Worm (Caenorhabditis elegans) whole organism, L3 larva: Measurements from ENCODE around the gene rpia-1.

Experiments
- aly-2 ChIP-seq: fragments of 150-350 bp; optimal IDR thresholded peaks from 2 replicates; lab custom pipeline; 2014; ENCODE audit warnings: missing biosample characterization, missing genetic modification characterization
- ama-1 ChIP-seq: fragments of 150-350 bp; optimal IDR thresholded peaks from 2 replicates; lab custom pipeline; 2018
- ceh-9 ChIP-seq: sonication (generic microtip); optimal IDR thresholded peaks from 2 replicates; lab custom pipeline; 2018; ENCODE audit warnings: missing biosample characterization, missing genetic modification characterization
- egl-27 ChIP-seq: sonication (generic microtip); optimal IDR thresholded peaks from 4 replicates; lab custom pipeline; 2017; ENCODE audit warnings: missing biosample characterization, missing genetic modification reagents, missing genetic modification characterization
- fkh-10 ChIP-seq: sonication (generic microtip); optimal IDR thresholded peaks from 2 replicates; lab custom pipeline; 2017; ENCODE audit warnings: missing biosample characterization, missing genetic modification reagents, missing genetic modification characterization
- lin-15B ChIP-seq: fragments of 150-350 bp; optimal IDR thresholded peaks from 2 replicates; lab custom pipeline; 2014; ENCODE audit warnings: missing biosample characterization, missing genetic modification characterization
- mml-1 ChIP-seq: fragments of 150-350 bp; sonication (generic microtip); optimal IDR thresholded peaks from 3 replicates; lab custom pipeline; 2014; ENCODE audit warnings: missing biosample characterization, missing genetic modification characterization
- nhr-23 ChIP-seq: fragments of 150-350 bp; optimal IDR thresholded peaks from 2 replicates; lab custom pipeline; 2014; ENCODE audit warnings: missing biosample characterization, missing genetic modification reagents, missing genetic modification characterization
- sea-2 ChIP-seq: fragments of 150-350 bp; sonication (generic microtip); optimal IDR thresholded peaks from 4 replicates; lab custom pipeline; 2014; ENCODE audit warnings: missing biosample characterization, missing genetic modification reagents, missing genetic modification characterization
- skn-1 ChIP-seq: fragments of 150-350 bp; optimal IDR thresholded peaks from 2 replicates; lab custom pipeline; 2014; ENCODE audit warnings: missing biosample characterization, missing genetic modification characterization
- unc-39 ChIP-seq: sonication (generic microtip); optimal IDR thresholded peaks from 4 replicates; lab custom pipeline; 2017; ENCODE audit warnings: missing biosample characterization, missing genetic modification characterization

ce11 chrIII:7154526-7154925 is 31.6 kb downstream of the rpia-1 start:
- no peak for TF ChIP-seq nhr-23 (tag; lab: Kevin White, UChicago)
- no peak for TF ChIP-seq sea-2 (GFP tag; lab: Kevin White, UChicago)
- no peak for TF ChIP-seq aly-2 (tag; lab: Kevin White, UChicago)
- TF ChIP-seq unc-39 (tag; lab: Kevin White, UChicago): no peak
- no peak for TF ChIP-seq ama-1 (lab: Kevin White, UChicago)
- TF ChIP-seq mml-1 (tag; lab: Kevin White, UChicago): no peak
- no peak for TF ChIP-seq fkh-10 (GFP tag; lab: Kevin White, UChicago)
- TF ChIP-seq skn-1 (tag; lab: Kevin White, UChicago): no peak
- TF ChIP-seq lin-15B (tag; lab: Kevin White, UChicago): no peak
- no peak for TF ChIP-seq egl-27 (tag; lab: Kevin White, UChicago)
- TF ChIP-seq ceh-9 (tag; lab: Kevin White, UChicago): no peak
